Fruit fly (Drosophila melanogaster) whole organism: ENCODE measurements around the gene CG46310.
A peak's percentile ranks its signal among the peaks of the same experiment; 100 is the strongest.

ENCODE experiments used
- CG8478 ChIP-seq: fragments of >200 bp; optimal IDR thresholded peaks from 2 replicates; lab custom pipeline; 2018; ENCODE audit warnings: inconsistent platforms
- Dll ChIP-seq: fragments of >200 bp; optimal IDR thresholded peaks from 2 replicates; lab custom pipeline; 2017
- EcR ChIP-seq, 2 experiments: fragments of >200 bp; optimal IDR thresholded peaks; 2 replicates each; lab custom pipeline; 2017; ENCODE audit warnings: missing biosample characterization in 2 of 2, missing genetic modification characterization in 2 of 2, missing genetic modification reagents in 2 of 2
- pan ChIP-seq: fragments of >200 bp; optimal IDR thresholded peaks from 2 replicates; lab custom pipeline; 2017
- psq ChIP-seq: fragments of >200 bp; optimal IDR thresholded peaks from 2 replicates; lab custom pipeline; 2017
- usp ChIP-seq: fragments of >200 bp; optimal IDR thresholded peaks from 2 replicates; lab custom pipeline; 2017; ENCODE audit warnings: missing biosample characterization, missing genetic modification characterization, mixed read lengths

CG46310 gene

DNA sequence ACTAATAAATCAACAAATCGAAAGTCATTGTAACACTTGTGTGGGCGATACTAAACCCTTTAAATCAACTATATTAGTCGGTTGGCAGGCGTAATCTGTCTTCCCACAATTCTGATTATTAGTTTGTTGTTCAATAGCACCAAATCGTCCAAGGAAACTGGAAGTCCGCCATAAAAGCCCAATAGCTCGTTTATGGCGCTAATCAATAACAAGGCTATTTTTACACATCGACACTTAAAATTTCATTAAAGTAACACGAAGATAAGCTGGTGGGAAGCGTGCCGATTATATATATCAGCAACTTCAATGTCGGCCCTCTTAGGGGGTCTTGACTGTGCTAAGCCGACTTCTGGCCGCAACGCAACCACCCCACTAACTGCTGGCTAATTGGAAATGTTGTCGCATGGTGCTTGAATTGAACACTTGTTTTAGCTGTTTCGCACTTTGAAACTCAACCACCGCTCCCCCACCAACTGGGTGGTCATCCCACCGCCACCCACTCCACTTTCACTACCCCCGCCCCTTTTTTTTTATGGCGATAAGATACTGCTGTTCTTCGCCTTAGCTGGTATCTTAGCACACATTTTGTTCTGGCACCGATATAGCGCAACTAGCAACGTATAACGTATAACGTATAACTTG is 34.6 kb upstream of the CG46310 start:
- TF ChIP-seq pan (lab: Kevin White, UChicago) (no peak), CG8478 (no peak), Dll (lab: Kevin White, UChicago) (no peak), psq (lab: Kevin White, UChicago) (no peak), usp (GFP tag; lab: Kevin White, UChicago) (no peak), EcR (GFP tag; optimal IDR thresholded peaks at IDR 0.05; lab: Kevin White, UChicago) (no peak)

dm6 chr3R:23139634-23140010 is 34.1 kb upstream of the CG46310 start:
- TF ChIP-seq CG8478 (no peak), pan (lab: Kevin White, UChicago) (no peak), usp (GFP tag; lab: Kevin White, UChicago) (no peak), Dll (lab: Kevin White, UChicago) (no peak), EcR (GFP tag; optimal IDR thresholded peaks at IDR 0.05; lab: Kevin White, UChicago) (no peak), psq (lab: Kevin White, UChicago) (no peak)

dm6 chr3R:23140280-23140679 is 33.4 kb upstream of the CG46310 start:
- TF ChIP-seq psq (lab: Kevin White, UChicago): no peak
- TF ChIP-seq Dll (lab: Kevin White, UChicago): no peak
- TF ChIP-seq EcR (GFP tag; optimal IDR thresholded peaks at IDR 0.05; lab: Kevin White, UChicago): no peak
- TF ChIP-seq pan (lab: Kevin White, UChicago): no peak
- TF ChIP-seq CG8478: no peak
- TF ChIP-seq usp (GFP tag; lab: Kevin White, UChicago): no peak

dm6 chr3R:23141113-23141512 is 32.6 kb upstream of the CG46310 start:
- TF ChIP-seq pan (lab: Kevin White, UChicago) (no peak), CG8478 (no peak), EcR (GFP tag; optimal IDR thresholded peaks at IDR 0.05; lab: Kevin White, UChicago) (no peak), Dll (lab: Kevin White, UChicago) (no peak), usp (GFP tag; lab: Kevin White, UChicago) (no peak), psq (lab: Kevin White, UChicago) (no peak)

DNA sequence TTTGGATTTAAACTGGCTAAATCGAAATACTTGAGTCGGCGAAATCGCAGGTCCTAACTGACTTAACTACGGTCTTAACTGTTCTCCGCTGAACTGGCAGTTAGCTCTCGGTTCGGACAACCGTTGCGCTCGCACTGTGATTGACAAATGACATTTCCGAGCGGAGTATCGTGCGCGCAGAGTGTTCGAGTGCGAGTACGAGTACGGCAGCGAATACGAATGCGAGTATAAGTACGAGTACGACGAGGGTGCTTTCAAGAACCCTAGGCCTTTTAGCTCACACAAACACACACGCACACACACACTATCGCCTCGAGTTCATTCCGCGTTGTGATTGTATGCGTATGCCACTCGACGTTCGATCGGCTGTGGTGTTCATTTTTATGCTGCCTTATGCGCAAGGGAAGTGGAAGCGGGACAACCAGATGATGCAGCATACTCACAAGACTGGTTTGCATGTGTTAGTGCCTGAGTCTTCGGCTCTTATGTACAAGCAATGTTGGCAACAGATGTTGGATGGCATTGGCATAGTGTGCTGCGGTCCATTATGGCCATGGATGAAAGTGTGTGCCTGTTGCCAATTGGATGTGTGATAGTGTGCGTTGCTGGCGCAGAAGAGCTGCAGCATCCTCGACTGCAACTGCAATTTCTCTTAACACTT is 31.9 kb upstream of the CG46310 start, which contains the start of gene hh:
TSS of gene hh (minus strand) at position 229 of the 661 bp plus-strand sequence.
- TF ChIP-seq CG8478 (peak; percentile 70), Dll (lab: Kevin White, UChicago) (no peak)

DNA sequence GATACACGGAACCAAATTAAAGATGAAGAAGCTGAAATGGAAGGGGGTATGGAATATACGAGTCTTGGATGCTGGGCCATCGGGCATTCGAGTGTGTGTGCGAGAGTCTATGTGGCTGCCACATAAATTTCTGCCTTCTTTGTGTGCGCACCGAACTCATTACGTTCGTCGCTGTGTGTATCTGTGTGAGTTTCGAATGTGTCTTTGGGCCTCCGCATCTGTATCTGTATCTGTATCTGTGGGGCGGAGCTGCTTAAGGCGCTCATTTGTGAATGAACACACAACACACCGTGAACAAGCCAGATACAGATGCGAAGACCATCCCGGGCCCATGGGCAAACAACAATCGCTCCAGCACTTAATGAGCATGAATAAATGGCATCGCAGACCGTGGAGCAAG is 30.2 kb upstream of the CG46310 start:
- TF ChIP-seq pan (lab: Kevin White, UChicago): no peak
- TF ChIP-seq Dll (lab: Kevin White, UChicago): peak; percentile 38

DNA sequence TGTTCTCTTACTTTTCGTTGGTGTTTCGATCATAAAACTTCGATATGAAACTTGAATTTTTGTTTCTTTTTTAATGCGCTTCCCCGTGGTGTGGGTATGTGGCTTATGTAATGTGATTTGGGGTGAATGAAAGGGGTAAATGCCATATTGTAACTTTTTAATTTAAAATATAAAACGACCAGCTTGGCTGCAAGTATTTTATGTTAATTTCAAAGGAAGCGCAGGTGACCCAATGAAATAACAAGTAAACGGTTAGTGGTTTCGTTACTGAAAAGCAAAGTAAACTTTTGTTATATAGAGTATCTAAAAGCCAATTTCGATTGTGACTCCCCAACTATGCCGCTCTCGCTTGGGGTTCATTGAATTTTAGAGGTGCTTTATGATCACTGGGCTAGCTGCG is 29.0 kb upstream of the CG46310 start:
- no peak for TF ChIP-seq Dll (lab: Kevin White, UChicago)
- TF ChIP-seq psq (lab: Kevin White, UChicago): no peak
- TF ChIP-seq EcR (GFP tag; optimal IDR thresholded peaks at IDR 0.05; lab: Kevin White, UChicago): no peak
- no peak for TF ChIP-seq usp (GFP tag; lab: Kevin White, UChicago)
- TF ChIP-seq pan (lab: Kevin White, UChicago): no peak
- no peak for TF ChIP-seq CG8478

- TF ChIP-seq usp (GFP tag; lab: Kevin White, UChicago) (no peak), pan (lab: Kevin White, UChicago) (no peak), EcR (GFP tag; optimal IDR thresholded peaks at IDR 0.05; lab: Kevin White, UChicago) (no peak), CG8478 (no peak), psq (lab: Kevin White, UChicago) (no peak), Dll (lab: Kevin White, UChicago) (no peak)
These were observed 28.0 kb upstream of the CG46310 start for dm6 chr3R:23145681-23146080.

- TF ChIP-seq psq (lab: Kevin White, UChicago): no peak
- no peak for TF ChIP-seq EcR (GFP tag; optimal IDR thresholded peaks at IDR 0.05; lab: Kevin White, UChicago)
- TF ChIP-seq pan (lab: Kevin White, UChicago): no peak
- TF ChIP-seq Dll (lab: Kevin White, UChicago): no peak
- TF ChIP-seq CG8478: no peak
- TF ChIP-seq usp (GFP tag; lab: Kevin White, UChicago): no peak
These were observed 26.6 kb upstream of the CG46310 start for dm6 chr3R:23147058-23147457.

DNA sequence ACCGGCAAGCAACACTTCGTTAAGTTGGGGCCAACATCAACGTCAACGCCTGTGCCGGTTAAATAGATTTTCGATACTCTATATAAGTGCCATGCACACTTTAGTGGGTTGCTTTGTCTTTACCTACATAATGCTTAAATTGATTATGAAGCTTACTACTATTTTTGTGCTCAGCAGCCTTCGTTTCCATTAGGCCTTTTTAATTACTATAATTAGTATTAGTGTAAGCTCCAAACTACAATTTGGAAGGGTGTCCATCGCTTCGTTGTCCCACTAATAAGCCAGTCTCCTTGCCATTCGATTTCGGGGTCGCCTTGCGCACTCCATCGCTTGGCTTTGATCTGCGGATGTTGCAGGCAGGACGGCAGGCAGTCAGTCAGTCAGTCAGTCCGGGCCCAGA is 26.0 kb upstream of the CG46310 start:
- no peak for TF ChIP-seq CG8478
- no peak for TF ChIP-seq Dll (lab: Kevin White, UChicago)
- TF ChIP-seq pan (lab: Kevin White, UChicago): no peak
- TF ChIP-seq psq (lab: Kevin White, UChicago): no peak
- no peak for TF ChIP-seq usp (GFP tag; lab: Kevin White, UChicago)
- no peak for TF ChIP-seq EcR (GFP tag; optimal IDR thresholded peaks at IDR 0.05; lab: Kevin White, UChicago)

- TF ChIP-seq psq (lab: Kevin White, UChicago) (no peak), Dll (lab: Kevin White, UChicago) (no peak), pan (lab: Kevin White, UChicago) (no peak), EcR (GFP tag; optimal IDR thresholded peaks at IDR 0.05; lab: Kevin White, UChicago) (no peak), CG8478 (no peak), usp (GFP tag; lab: Kevin White, UChicago) (no peak)
These were observed 25.2 kb upstream of the CG46310 start for dm6 chr3R:23148433-23148832.

- TF ChIP-seq EcR (GFP tag; optimal IDR thresholded peaks at IDR 0.05; lab: Kevin White, UChicago) (no peak), usp (GFP tag; lab: Kevin White, UChicago) (no peak), CG8478 (no peak), Dll (lab: Kevin White, UChicago) (no peak), psq (lab: Kevin White, UChicago) (no peak), pan (lab: Kevin White, UChicago) (no peak)
These were observed 24.6 kb upstream of the CG46310 start for dm6 chr3R:23149021-23149571.
